Fruit fly (Drosophila melanogaster): ENCODE measurements around the gene obst-E.
A peak's percentile ranks its signal among the peaks of the same experiment; 100 is the strongest.

obst-E gene

DNA sequence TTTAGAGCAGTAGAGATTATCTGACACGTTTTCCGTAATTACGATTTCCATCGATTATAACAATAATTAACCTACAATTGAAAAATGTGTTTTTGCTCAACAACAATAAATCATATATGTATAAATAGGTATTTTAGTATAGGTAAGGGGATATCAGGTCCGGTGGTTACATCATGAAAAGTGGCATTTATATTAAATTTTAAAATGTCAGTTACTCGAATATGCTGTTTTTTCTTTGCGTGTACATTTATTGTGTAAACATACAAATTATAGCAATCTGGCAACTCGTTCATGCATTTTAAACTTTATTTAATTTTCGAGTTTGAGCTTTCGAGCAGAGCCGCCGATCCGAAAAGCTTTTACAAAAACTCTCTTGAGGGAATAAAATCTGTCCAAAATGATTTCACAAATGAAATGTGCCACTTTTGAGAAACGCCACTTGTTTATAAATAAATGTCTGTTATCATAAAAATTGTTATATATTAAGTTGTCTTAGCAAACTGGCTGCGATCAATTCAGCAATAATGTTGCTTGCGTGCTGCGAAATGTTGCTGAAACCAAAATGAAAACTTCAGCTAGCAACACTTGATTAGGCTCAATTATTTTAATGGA, 22.3 kb downstream of the obst-E start (continued):
- TF ChIP-seq CG18262 (tag; optimal IDR thresholded peaks at IDR 0.05) (no peak), wdn (GFP tag; IDR thresholded peaks at IDR 0.05) (no peak), Elba2 (GFP tag; optimal IDR thresholded peaks at IDR 0.05) (no peak), CG11085 (GFP tag; IDR thresholded peaks at IDR 0.05) (no peak), CG12942 (GFP tag; optimal IDR thresholded peaks at IDR 0.05) (no peak), jumu (GFP tag; optimal IDR thresholded peaks at IDR 0.05) (no peak), HmgD (GFP tag; optimal IDR thresholded peaks at IDR 0.05) (no peak), pan (optimal IDR thresholded peaks at IDR 0.05) (no peak), pan (GFP tag; optimal IDR thresholded peaks at IDR 0.05 in 1 of 2, IDR thresholded peaks at IDR 0.05 in 1 of 2) (peak in 1 of 2 experiments; percentile 60), Xrp1 (GFP tag; IDR thresholded peaks at IDR 0.05) (peak; percentile 37; the same call in 1 of the 2 replicates), CG5245 (GFP tag; optimal IDR thresholded peaks at IDR 0.05) (no peak), disco-r (GFP tag; optimal IDR thresholded peaks at IDR 0.05) (no peak), CG10543 (GFP tag; optimal IDR thresholded peaks at IDR 0.05) (no peak), mld (GFP tag; IDR thresholded peaks at IDR 0.05; ENCODE audit: partially characterized antibody) (no peak), Hr51 (GFP tag; optimal IDR thresholded peaks at IDR 0.05) (peak in 1 of 2 experiments; percentile 62), CG6854 (GFP tag; optimal IDR thresholded peaks at IDR 0.05) (no peak), CG2712 (tag; optimal IDR thresholded peaks at IDR 0.05) (peak; percentile 10), D (optimal IDR thresholded peaks at IDR 0.05) (no peak), D (GFP tag; optimal IDR thresholded peaks at IDR 0.05) (no peak), luna (GFP tag; optimal IDR thresholded peaks at IDR 0.05) (no peak), otp (GFP tag; IDR thresholded peaks at IDR 0.05) (no peak), CG13287 (GFP tag; IDR thresholded peaks at IDR 0.05; ENCODE audit: partially characterized antibody) (no peak), odd (GFP tag; optimal IDR thresholded peaks at IDR 0.05) (no peak), CG1603 (tag; optimal IDR thresholded peaks at IDR 0.05) (peak; percentile 46), CG14050 (GFP tag; IDR thresholded peaks at IDR 0.05) (no peak), HLH3B (GFP tag; IDR thresholded peaks at IDR 0.05) (peak; percentile 47; the same call in 1 of the 2 replicates), bcd (GFP tag; optimal IDR thresholded peaks at IDR 0.05) (peak; percentile 17), lola (GFP tag; optimal IDR thresholded peaks at IDR 0.05) (no peak), CG1024 (GFP tag; IDR thresholded peaks at IDR 0.05) (no peak), CG4360 (GFP tag; IDR thresholded peaks at IDR 0.05) (no peak), CG5953 (GFP tag; IDR thresholded peaks at IDR 0.05) (no peak), ewg (GFP tag; optimal IDR thresholded peaks at IDR 0.05) (peak; percentile 7), repo (GFP tag; optimal IDR thresholded peaks at IDR 0.05) (no peak), Chrac-16 (GFP tag; optimal IDR thresholded peaks at IDR 0.05) (no peak), Drgx (GFP tag; IDR thresholded peaks at IDR 0.05) (0 out of 2 replicates have a peak, but pooled peaks have one; percentile 13), Atf6 (GFP tag; IDR thresholded peaks at IDR 0.05) (0 out of 2 replicates have a peak, but pooled peaks have one; percentile 45), tap (tag; optimal IDR thresholded peaks at IDR 0.05) (no peak), PHDP (tag; optimal IDR thresholded peaks at IDR 0.05) (peak; percentile 41), CG9437 (GFP tag; optimal IDR thresholded peaks at IDR 0.05) (peak; percentile 12), Dek (tag; optimal IDR thresholded peaks at IDR 0.05) (no peak), ara (GFP tag; IDR thresholded peaks at IDR 0.05) (no peak), maf-S (GFP tag; optimal IDR thresholded peaks at IDR 0.05) (no peak), CG9797 (GFP tag; optimal IDR thresholded peaks at IDR 0.05) (no peak), CG1792 (GFP tag; optimal IDR thresholded peaks at IDR 0.05) (no peak), Myb (GFP tag; optimal IDR thresholded peaks at IDR 0.05) (no peak), bbx (GFP tag; IDR thresholded peaks at IDR 0.05; ENCODE audit: partially characterized antibody) (no peak), CG12391 (tag; optimal IDR thresholded peaks at IDR 0.05) (peak; percentile 21), zfh1 (GFP tag; IDR thresholded peaks at IDR 0.05) (no peak), CG18599 (GFP tag; optimal IDR thresholded peaks at IDR 0.05) (no peak), jing (GFP tag; optimal IDR thresholded peaks at IDR 0.05) (no peak), CG11247 (GFP tag; IDR thresholded peaks at IDR 0.05) (no peak)

Measured in whole organism, embryonic.